Fruit fly (Drosophila melanogaster) whole organism, pupa: ENCODE data around the gene CG46518.
"Not testable (repeated sequence)": the region's sequence is repeated elsewhere in the genome, so short reads cannot be mapped to it uniquely, and the experiment has no call there.

Source experiments
- CG12605 ChIP-seq: fragments of 200-800 bp; sonication (Bioruptor generic); IDR thresholded peaks from 2 replicates; pipeline ENCODE4 v1.3.6; 2022; ENCODE audit warnings: missing biosample characterization, missing genetic modification characterization
- CG17806 ChIP-seq: fragments of 200-800 bp; sonication (Bioruptor generic); optimal IDR thresholded peaks from 2 replicates; lab custom pipeline; 2018; ENCODE audit warnings: missing biosample characterization, mild to moderate bottlenecking, missing genetic modification characterization, moderate library complexity
- gl ChIP-seq: fragments of 200-800 bp; sonication (Bioruptor generic); optimal IDR thresholded peaks from 2 replicates; lab custom pipeline; 2018; ENCODE audit warnings: missing biosample characterization, mild to moderate bottlenecking, missing genetic modification characterization

dm6 chrX:22196874-22197273, 29.5 kb upstream of the CG46518 start, which contains the start of gene CG46514:
- TF ChIP-seq CG17806 (tag; lab: Kevin White, UChicago); CG12605 (GFP tag; lab: Robert Waterston, UW); gl (tag; lab: Kevin White, UChicago): not testable (repeated sequence)
